Worm (Caenorhabditis elegans) whole organism, L2 larva: ENCODE results near the gene Y105C5B.9.

Experiments used
- R02D3.7 ChIP-seq: fragments of 150-350 bp; optimal IDR thresholded peaks from 2 replicates; lab custom pipeline; 2014; ENCODE audit warnings: missing biosample characterization, missing genetic modification characterization
- Y55F3AM.14 ChIP-seq: fragments of 200-800 bp; sonication (Bioruptor generic); optimal IDR thresholded peaks from 2 replicates; lab custom pipeline; 2018; ENCODE audit warnings: mild to moderate bottlenecking, missing genetic modification characterization, missing compliant biosample characterization
- lin-39 ChIP-seq: fragments of 150-350 bp; optimal IDR thresholded peaks from 2 replicates; lab custom pipeline; 2014; ENCODE audit warnings: missing biosample characterization, missing genetic modification reagents, missing genetic modification characterization

ce11 chrIV:15900158-15900557, 30.2 kb upstream of the Y105C5B.9 start:
- TF ChIP-seq lin-39 = no peak
- no peak for TF ChIP-seq Y55F3AM.14 (GFP tag; lab: Kevin White, UChicago)
- no peak for TF ChIP-seq R02D3.7 (tag; lab: Kevin White, UChicago)
